Fruit fly (Drosophila melanogaster): Measurements from ENCODE around the gene ATP6AP2.

DNA sequence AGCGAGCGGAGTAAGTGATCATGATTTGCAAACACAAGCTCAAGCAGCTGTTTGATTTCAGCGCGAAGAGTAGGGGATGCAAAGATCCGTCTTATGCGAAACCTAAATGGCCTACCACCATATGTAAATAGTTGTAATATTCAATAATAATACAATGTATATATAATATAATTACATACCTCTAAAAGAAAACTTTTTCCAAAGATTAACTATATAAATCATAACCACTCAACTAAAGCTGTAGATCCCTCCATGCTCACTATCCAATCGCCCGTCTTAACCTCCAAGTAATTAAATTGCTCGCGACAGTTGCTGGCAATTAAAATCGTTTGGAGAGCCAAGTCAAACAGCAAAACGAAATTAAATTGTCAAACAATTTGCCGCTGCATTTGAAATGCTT, 33.1 kb upstream of the ATP6AP2 start:
- no peak for TF ChIP-seq Dll (optimal IDR thresholded peaks at IDR 0.05)
- no peak for TF ChIP-seq EcR (GFP tag; optimal IDR thresholded peaks at IDR 0.05)
- TF ChIP-seq pan (optimal IDR thresholded peaks at IDR 0.05): no peak
- TF ChIP-seq CG8478 (optimal IDR thresholded peaks at IDR 0.05): no peak
- TF ChIP-seq psq (optimal IDR thresholded peaks at IDR 0.05): no peak
